Worm (Caenorhabditis elegans) whole organism, L2 larva: ENCODE measurements around the gene R07E5.17.

ENCODE experiments used
- F13H6.1 ChIP-seq: sonication (generic microtip); optimal IDR thresholded peaks from 2 replicates; lab custom pipeline; 2016; ENCODE audit warnings: missing genetic modification characterization, missing compliant biosample characterization
- nhr-237 ChIP-seq: fragments of 150-350 bp; optimal IDR thresholded peaks from 2 replicates; lab custom pipeline; 2014; ENCODE audit warnings: missing biosample characterization, missing genetic modification characterization

ce11 chrIII:4415135-4415534 lies 10.9 kb upstream of the R07E5.17 start, which contains the start of gene R07E5.11:
- TF ChIP-seq F13H6.1 (tag; lab: Kevin White, UChicago) (no peak), nhr-237 (tag; lab: Kevin White, UChicago) (no peak)
